Worm (Caenorhabditis elegans) whole organism, L4 larva: ENCODE results near the gene tmed-1.

Experiments
- F26F4.8 ChIP-seq: fragments of 200-800 bp; sonication (Bioruptor generic); conservative IDR thresholded peaks from 2 replicates; pipeline ENCODE4 v1.3.6; 2022; ENCODE audit warnings: missing genetic modification characterization, missing compliant biosample characterization
- F49E8.2 ChIP-seq: sonication (generic microtip); optimal IDR thresholded peaks from 2 replicates; lab custom pipeline; 2016; ENCODE audit warnings: missing compliant biosample characterization, mild to moderate bottlenecking, missing genetic modification characterization, borderline replicate concordance
- T20F7.1 ChIP-seq: fragments of 200-800 bp; sonication (Bioruptor generic); optimal IDR thresholded peaks from 2 replicates; lab custom pipeline; 2018; ENCODE audit warnings: mild to moderate bottlenecking, missing genetic modification characterization, missing compliant biosample characterization
- T26A8.4 ChIP-seq: fragments of 200-800 bp; sonication (Bioruptor generic); IDR thresholded peaks from 2 replicates; pipeline ENCODE4 v1.3.6; 2022; ENCODE audit warnings: missing genetic modification characterization, missing compliant biosample characterization
- Y105C5A.15 ChIP-seq: fragments of 200-800 bp; sonication (Bioruptor generic); IDR thresholded peaks from 2 replicates; pipeline ENCODE4 v1.3.6; 2022; ENCODE audit warnings: missing genetic modification characterization, missing compliant biosample characterization
- Y75B8A.6 ChIP-seq: fragments of 200-800 bp; sonication (Bioruptor generic); IDR thresholded peaks from 2 replicates; pipeline ENCODE4 v1.3.6; 2022; ENCODE audit warnings: missing genetic modification reagents, missing genetic modification characterization, missing compliant biosample characterization
- ZK546.5 ChIP-seq, 2 experiments: sonication (generic microtip); optimal IDR thresholded peaks; 2 replicates each; lab custom pipeline; 2017; ENCODE audit warnings: missing biosample characterization in 2 of 2, missing genetic modification characterization in 2 of 2
- ceh-20 ChIP-seq: fragments of 200-800 bp; sonication (Bioruptor generic); IDR thresholded peaks from 2 replicates; pipeline ENCODE4 v1.3.6; 2022; ENCODE audit warnings: missing genetic modification reagents, missing genetic modification characterization, missing compliant biosample characterization
- ces-1 ChIP-seq: fragments of 150-350 bp; sonication (generic microtip); optimal IDR thresholded peaks from 4 replicates; lab custom pipeline; 2014; ENCODE audit warnings: missing biosample characterization, missing genetic modification reagents, missing genetic modification characterization
- daf-16 ChIP-seq, 3 experiments: sonication (generic microtip); optimal IDR thresholded peaks; 2 replicates each; lab custom pipeline; 2016 to 2017; ENCODE audit warnings: missing genetic modification characterization in 3 of 3, missing genetic modification reagents in 3 of 3, mild to moderate bottlenecking in 2 of 3, missing compliant biosample characterization in 2 of 3, missing biosample characterization in 1 of 3, moderate library complexity in 1 of 3
- egl-27 ChIP-seq: sonication (generic microtip); optimal IDR thresholded peaks from 3 replicates; lab custom pipeline; 2017; ENCODE audit warnings: missing biosample characterization, missing genetic modification reagents, missing genetic modification characterization
- egl-43 ChIP-seq: fragments of 200-800 bp; sonication (Bioruptor generic); IDR thresholded peaks from 2 replicates; pipeline ENCODE4 v1.3.6; 2022; ENCODE audit warnings: missing genetic modification reagents, missing genetic modification characterization, missing compliant biosample characterization
- gei-8 ChIP-seq: fragments of 200-800 bp; sonication (Bioruptor generic); optimal IDR thresholded peaks from 2 replicates; lab custom pipeline; 2018; ENCODE audit warnings: mild to moderate bottlenecking, missing genetic modification characterization, missing compliant biosample characterization
- hlh-11 ChIP-seq: fragments of 200-800 bp; sonication (Bioruptor generic); optimal IDR thresholded peaks from 2 replicates; lab custom pipeline; 2018; ENCODE audit warnings: mild to moderate bottlenecking, missing genetic modification characterization, missing compliant biosample characterization
- hmg-1.1 ChIP-seq: fragments of 200-800 bp; sonication (Bioruptor generic); IDR thresholded peaks from 2 replicates; pipeline ENCODE4 v1.3.6; 2022; ENCODE audit warnings: missing genetic modification reagents, missing genetic modification characterization, missing compliant biosample characterization
- jun-1 ChIP-seq: fragments of 150-350 bp; optimal IDR thresholded peaks from 2 replicates; lab custom pipeline; 2014; ENCODE audit warnings: missing biosample characterization, missing genetic modification reagents, missing genetic modification characterization
- lin-13 ChIP-seq: fragments of 150-350 bp; optimal IDR thresholded peaks from 2 replicates; lab custom pipeline; 2014; ENCODE audit warnings: missing biosample characterization, missing genetic modification reagents, missing genetic modification characterization
- lin-38 ChIP-seq: fragments of 200-800 bp; sonication (Bioruptor generic); IDR thresholded peaks from 2 replicates; pipeline ENCODE4 v1.3.6; 2022; ENCODE audit warnings: missing genetic modification reagents, missing genetic modification characterization, missing compliant biosample characterization
- mdl-1 ChIP-seq, 2 experiments: fragments of 150-350 bp in 1 of 2; sonication (generic microtip) in 1 of 2; optimal IDR thresholded peaks; 2 replicates each; lab custom pipeline; 2014 to 2017; ENCODE audit warnings: missing biosample characterization in 2 of 2, missing genetic modification characterization in 2 of 2
- mdt-29 ChIP-seq: fragments of 200-800 bp; sonication (Bioruptor generic); IDR thresholded peaks from 2 replicates; pipeline ENCODE4 v1.3.6; 2022; ENCODE audit warnings: missing genetic modification reagents, missing genetic modification characterization, missing compliant biosample characterization
- mep-1 ChIP-seq: fragments of 150-350 bp; sonication (generic microtip); optimal IDR thresholded peaks from 3 replicates; lab custom pipeline; 2014; ENCODE audit warnings: missing biosample characterization, missing genetic modification characterization
- mxl-3 ChIP-seq: fragments of 200-800 bp; sonication (Bioruptor generic); optimal IDR thresholded peaks from 2 replicates; lab custom pipeline; 2018; ENCODE audit warnings: mild to moderate bottlenecking, missing genetic modification characterization, missing compliant biosample characterization
- nhr-25 ChIP-seq: sonication (generic microtip); optimal IDR thresholded peaks from 2 replicates; lab custom pipeline; 2017; ENCODE audit warnings: missing genetic modification characterization, mild to moderate bottlenecking, missing compliant biosample characterization, antibody characterized with exemption, moderate library complexity, borderline replicate concordance; ENCODE audit not compliant: insufficient read depth
- nhr-28 ChIP-seq: fragments of 150-350 bp; optimal IDR thresholded peaks from 2 replicates; lab custom pipeline; 2014; ENCODE audit warnings: missing biosample characterization, missing genetic modification characterization
- nhr-6 ChIP-seq: fragments of 150-350 bp; optimal IDR thresholded peaks from 2 replicates; lab custom pipeline; 2014; ENCODE audit warnings: missing biosample characterization, missing genetic modification characterization
- php-3 ChIP-seq: fragments of 200-800 bp; sonication (Bioruptor generic); IDR thresholded peaks from 2 replicates; pipeline ENCODE4 v1.3.6; 2022; ENCODE audit warnings: missing genetic modification reagents, missing genetic modification characterization, missing compliant biosample characterization
- sdz-12 ChIP-seq: fragments of 200-800 bp; sonication (Bioruptor generic); optimal IDR thresholded peaks from 2 replicates; lab custom pipeline; 2018; ENCODE audit warnings: mild to moderate bottlenecking, missing genetic modification characterization, missing compliant biosample characterization
- set-16 ChIP-seq: fragments of 200-800 bp; sonication (Bioruptor generic); IDR thresholded peaks from 2 replicates; pipeline ENCODE4 v1.3.6; 2022; ENCODE audit warnings: missing genetic modification reagents, missing genetic modification characterization, missing compliant biosample characterization
- skn-1 ChIP-seq: fragments of 150-350 bp; optimal IDR thresholded peaks from 2 replicates; lab custom pipeline; 2014; ENCODE audit warnings: missing biosample characterization, missing genetic modification characterization
- tag-97 ChIP-seq: fragments of 200-800 bp; sonication (Bioruptor generic); IDR thresholded peaks from 2 replicates; pipeline ENCODE4 v1.3.6; 2022; ENCODE audit warnings: missing genetic modification characterization, missing compliant biosample characterization
- tra-1 ChIP-seq: fragments of 200-800 bp; sonication (Bioruptor generic); IDR thresholded peaks from 2 replicates; pipeline ENCODE4 v1.3.6; 2022; ENCODE audit warnings: missing genetic modification reagents, missing genetic modification characterization, missing compliant biosample characterization
- unc-130 ChIP-seq: sonication (generic microtip); optimal IDR thresholded peaks from 2 replicates; lab custom pipeline; 2016; ENCODE audit warnings: missing genetic modification reagents, missing genetic modification characterization, missing compliant biosample characterization
- unc-39 ChIP-seq: sonication (generic microtip); optimal IDR thresholded peaks from 2 replicates; lab custom pipeline; 2017; ENCODE audit warnings: missing biosample characterization, missing genetic modification characterization
- zfp-3 ChIP-seq: fragments of 200-800 bp; sonication (Bioruptor generic); conservative IDR thresholded peaks from 2 replicates; pipeline ENCODE4 v1.3.6; 2022; ENCODE audit warnings: missing genetic modification reagents, missing genetic modification characterization, missing compliant biosample characterization
- ztf-11 ChIP-seq: fragments of 150-350 bp; optimal IDR thresholded peaks from 2 replicates; lab custom pipeline; 2014; ENCODE audit warnings: missing biosample characterization, missing genetic modification characterization
- ztf-7 ChIP-seq: fragments of 150-350 bp; optimal IDR thresholded peaks from 2 replicates; lab custom pipeline; 2014; ENCODE audit warnings: missing biosample characterization, missing genetic modification characterization

tmed-1 gene

DNA sequence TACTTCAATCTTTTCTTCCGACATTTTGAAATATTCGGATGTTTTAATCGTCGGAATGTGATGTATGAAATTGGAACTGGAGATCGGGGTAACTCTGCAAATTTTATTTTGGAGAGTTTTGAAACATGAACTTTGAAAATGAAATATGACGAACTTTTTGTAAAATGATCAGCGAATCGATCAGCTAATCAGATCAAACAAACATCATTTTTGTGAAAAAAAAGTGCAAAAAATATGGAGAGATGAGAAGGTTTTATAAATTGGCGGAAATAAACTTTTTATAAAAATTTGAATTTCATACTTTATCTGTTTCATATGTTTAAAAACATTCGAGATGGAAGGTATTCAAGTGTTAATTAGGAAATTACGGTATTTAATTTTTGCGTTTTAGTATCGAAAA is 33.5 kb upstream of the tmed-1 start, which contains the start of gene dlc-2:
TSS of gene dlc-2 (minus strand) at position 101 of the 400 bp plus-strand sequence.
- TF ChIP-seq ceh-20 (GFP tag; lab: Robert Waterston, UW) (no peak), nhr-25 (tag; lab: Kevin White, UChicago) (no peak), Y75B8A.6 (GFP tag; lab: Robert Waterston, UW) (no peak), ztf-7 (tag; lab: Kevin White, UChicago) (no peak), jun-1 (tag; lab: Kevin White, UChicago) (no peak), mep-1 (tag; lab: Kevin White, UChicago) (no peak), mdt-29 (GFP tag; lab: Robert Waterston, UW) (no peak), F26F4.8 (GFP tag; lab: Robert Waterston, UW) (no peak), egl-27 (tag; lab: Kevin White, UChicago) (no peak), set-16 (no peak), unc-39 (tag; lab: Kevin White, UChicago) (no peak)

DNA sequence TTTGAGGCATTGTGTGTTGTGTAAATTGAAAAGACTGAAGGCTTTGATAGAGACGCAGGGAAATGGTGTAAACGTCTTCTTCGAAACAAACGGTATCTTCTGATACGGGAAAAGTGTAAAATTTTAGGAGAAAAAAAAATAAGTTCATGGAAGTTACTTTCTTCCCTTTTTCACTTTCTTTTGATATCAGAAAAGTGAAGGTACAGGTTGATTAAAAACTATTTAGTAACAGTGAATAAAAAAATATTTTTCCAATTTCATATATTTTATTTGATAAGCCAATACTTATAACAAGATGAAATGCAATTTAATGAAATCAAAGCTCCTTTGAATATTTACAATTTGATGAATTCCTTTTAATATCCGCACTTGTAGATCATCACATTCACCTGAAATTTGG is 32.4 kb upstream of the tmed-1 start, which contains the start of gene col-129:
TSS of gene col-129 (minus strand) at position 101 of the 400 bp plus-strand sequence.
- TF ChIP-seq T26A8.4 (GFP tag; lab: Robert Waterston, UW) (no peak), zfp-3 (GFP tag; lab: Robert Waterston, UW) (no peak), lin-13 (GFP tag; lab: Kevin White, UChicago) (no peak)

DNA sequence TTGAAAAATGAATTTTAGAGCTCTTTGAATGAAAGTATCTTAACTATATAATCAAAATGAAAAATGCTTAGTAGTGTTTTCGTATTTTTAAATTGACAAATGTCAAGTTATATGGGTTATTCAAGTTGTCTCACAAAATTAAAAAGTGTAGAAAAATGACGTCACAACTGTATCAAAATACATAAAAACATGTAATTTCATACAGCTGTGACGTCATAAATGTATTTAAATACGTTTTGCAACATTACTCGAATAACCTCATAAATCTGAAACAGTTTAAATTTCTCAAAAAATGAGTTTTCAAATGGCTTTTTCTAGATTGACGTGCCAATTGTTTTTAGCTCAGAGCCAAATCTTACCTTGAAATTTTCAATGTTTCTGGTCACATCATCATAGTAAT is 31.8 kb upstream of the tmed-1 start:
- 0 out of 2 replicates have a peak, but pooled peaks have one; percentile 19 for TF ChIP-seq tra-1 (GFP tag; lab: Robert Waterston, UW)
- TF ChIP-seq Y105C5A.15 (GFP tag; lab: Robert Waterston, UW): no peak

ce11 chrIV:12108984-12109657 is 31.2 kb upstream of the tmed-1 start:
- no peak for TF ChIP-seq F49E8.2 (tag; lab: Kevin White, UChicago)
- no peak for TF ChIP-seq unc-130 (GFP tag; lab: Kevin White, UChicago)
- TF ChIP-seq set-16: peak; percentile 82
- TF ChIP-seq gei-8: peak; percentile 27
- 0 out of 2 replicates have a peak, but pooled peaks have one; percentile 20 for TF ChIP-seq tra-1 (GFP tag; lab: Robert Waterston, UW)
- TF ChIP-seq T20F7.1 (GFP tag; lab: Kevin White, UChicago): no peak
- peak; percentile 49; the same call in 1 of the 2 replicates for TF ChIP-seq egl-43 (GFP tag; lab: Robert Waterston, UW)
- peak; percentile 3 for TF ChIP-seq hlh-11 (tag; lab: Kevin White, UChicago)

DNA sequence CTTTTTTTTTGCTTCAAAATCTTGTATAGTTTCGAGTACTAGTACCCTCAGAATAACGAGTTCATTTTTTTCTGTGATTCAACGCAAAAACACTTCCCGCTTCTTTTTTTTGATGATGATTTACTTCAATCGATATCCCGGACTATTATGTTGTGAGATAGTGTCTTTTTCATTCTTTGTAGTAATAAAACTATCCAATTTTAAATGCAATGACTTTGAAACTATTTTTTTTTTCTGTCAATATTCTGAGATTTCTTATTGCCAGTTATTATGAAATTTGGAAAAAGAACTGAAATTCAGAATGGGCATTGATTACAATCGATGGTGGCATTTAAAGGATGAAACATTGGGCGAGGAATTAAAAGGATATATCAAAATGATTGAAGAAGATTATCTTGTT is 27.6 kb upstream of the tmed-1 start, which contains the start of gene M18.3:
TSS of gene M18.3 (plus strand) at position 301 of the 400 bp plus-strand sequence.
- TF ChIP-seq ZK546.5 (tag; optimal IDR thresholded peaks at IDR 0.05; lab: Kevin White, UChicago) (no peak), nhr-28 (tag; lab: Kevin White, UChicago) (no peak), daf-16 (GFP tag; optimal IDR thresholded peaks at IDR 0.05; lab: Kevin White, UChicago) (no peak), daf-16 (tag; optimal IDR thresholded peaks at IDR 0.05; lab: Kevin White, UChicago) (no peak), skn-1 (no peak), sdz-12 (GFP tag; lab: Kevin White, UChicago) (no peak), mxl-3 (GFP tag; lab: Kevin White, UChicago) (no peak), nhr-6 (tag; lab: Kevin White, UChicago) (no peak), mdl-1 (tag; optimal IDR thresholded peaks at IDR 0.05; lab: Kevin White, UChicago) (no peak), ces-1 (no peak), ztf-11 (tag; lab: Kevin White, UChicago) (no peak), php-3 (no peak), tag-97 (GFP tag; lab: Robert Waterston, UW) (no peak), gei-8 (no peak), hmg-1.1 (GFP tag; lab: Robert Waterston, UW) (no peak), lin-38 (GFP tag; lab: Robert Waterston, UW) (no peak)
